Worm (Caenorhabditis elegans) whole organism, young adult: Measurements from ENCODE around the gene F55G7.3.

Source experiments
- B0261.1 ChIP-seq: sonication (generic microtip); optimal IDR thresholded peaks from 2 replicates; lab custom pipeline; 2016; ENCODE audit warnings: mild to moderate bottlenecking, missing genetic modification characterization, moderate library complexity, missing compliant biosample characterization
- F33H1.4 ChIP-seq: fragments of 200-800 bp; sonication (Bioruptor generic); IDR thresholded peaks from 2 replicates; pipeline ENCODE4 v1.3.6; 2022; ENCODE audit warnings: missing genetic modification reagents, missing genetic modification characterization, missing compliant biosample characterization
- F37B4.10 ChIP-seq: fragments of 200-800 bp; sonication (Bioruptor generic); IDR thresholded peaks from 2 replicates; pipeline ENCODE4 v1.3.6; 2022; ENCODE audit warnings: missing genetic modification characterization, missing compliant biosample characterization
- F52B5.7 ChIP-seq: sonication (generic microtip); optimal IDR thresholded peaks from 2 replicates; lab custom pipeline; 2016; ENCODE audit warnings: mild to moderate bottlenecking, missing genetic modification characterization, missing compliant biosample characterization
- Y53G8AR.9 ChIP-seq: fragments of 200-800 bp; sonication (Bioruptor generic); conservative IDR thresholded peaks from 2 replicates; pipeline ENCODE4 v1.3.6; 2022; ENCODE audit warnings: missing genetic modification reagents, missing genetic modification characterization, missing compliant biosample characterization
- akir-1 ChIP-seq: fragments of 200-800 bp; sonication (Bioruptor generic); optimal IDR thresholded peaks from 2 replicates; lab custom pipeline; 2018; ENCODE audit warnings: mild to moderate bottlenecking, missing genetic modification characterization, moderate library complexity, missing compliant biosample characterization
- aptf-2 ChIP-seq: fragments of 200-800 bp; sonication (Bioruptor generic); conservative IDR thresholded peaks from 2 replicates; pipeline ENCODE4 v1.3.6; 2022; ENCODE audit warnings: missing genetic modification reagents, missing genetic modification characterization, missing compliant biosample characterization
- bed-2 ChIP-seq: fragments of 200-800 bp; sonication (Bioruptor generic); IDR thresholded peaks from 2 replicates; pipeline ENCODE4 v1.3.6; 2022; ENCODE audit warnings: missing genetic modification reagents, missing genetic modification characterization, missing compliant biosample characterization
- ccch-3 ChIP-seq: fragments of 200-800 bp; sonication (Bioruptor generic); optimal IDR thresholded peaks from 2 replicates; lab custom pipeline; 2018; ENCODE audit warnings: mild to moderate bottlenecking, missing genetic modification characterization, missing compliant biosample characterization
- chd-7 ChIP-seq: sonication (generic microtip); optimal IDR thresholded peaks from 2 replicates; lab custom pipeline; 2016; ENCODE audit warnings: mild to moderate bottlenecking, missing genetic modification characterization, moderate library complexity, missing compliant biosample characterization
- die-1 ChIP-seq: sonication (generic microtip); optimal IDR thresholded peaks from 2 replicates; lab custom pipeline; 2016; ENCODE audit warnings: missing genotype, mild to moderate bottlenecking, missing genetic modification characterization, missing compliant biosample characterization
- efl-1 ChIP-seq: fragments of 150-350 bp; optimal IDR thresholded peaks from 2 replicates; lab custom pipeline; 2014; ENCODE audit warnings: missing biosample characterization, missing genetic modification reagents, missing genetic modification characterization
- egl-18 ChIP-seq: fragments of 200-800 bp; sonication (Bioruptor generic); IDR thresholded peaks from 2 replicates; pipeline ENCODE4 v1.3.6; 2022; ENCODE audit warnings: missing genetic modification reagents, missing genetic modification characterization, missing compliant biosample characterization
- egl-44 ChIP-seq: fragments of 200-800 bp; sonication (Bioruptor generic); IDR thresholded peaks from 2 replicates; pipeline ENCODE4 v1.3.6; 2022; ENCODE audit warnings: missing genetic modification reagents, missing genetic modification characterization, missing compliant biosample characterization
- gei-17 ChIP-seq: fragments of 200-800 bp; sonication (Bioruptor generic); optimal IDR thresholded peaks from 2 replicates; lab custom pipeline; 2018; ENCODE audit warnings: mild to moderate bottlenecking, missing genetic modification characterization, missing compliant biosample characterization
- lin-40 ChIP-seq: sonication (generic microtip); optimal IDR thresholded peaks from 2 replicates; lab custom pipeline; 2016; ENCODE audit warnings: missing genetic modification characterization, mild to moderate bottlenecking, missing compliant biosample characterization, missing genotype, missing genetic modification reagents
- madf-3 ChIP-seq: fragments of 200-800 bp; sonication (Bioruptor generic); IDR thresholded peaks from 2 replicates; pipeline ENCODE4 v1.3.6; 2022; ENCODE audit warnings: missing genetic modification reagents, missing genetic modification characterization, missing compliant biosample characterization
- madf-6 ChIP-seq: fragments of 200-800 bp; sonication (Bioruptor generic); IDR thresholded peaks from 2 replicates; pipeline ENCODE4 v1.3.6; 2022; ENCODE audit warnings: missing genetic modification reagents, missing genetic modification characterization, missing compliant biosample characterization
- madf-8 ChIP-seq: fragments of 200-800 bp; sonication (Bioruptor generic); conservative IDR thresholded peaks from 2 replicates; pipeline ENCODE4 v1.3.6; 2022; ENCODE audit warnings: missing genetic modification reagents, missing genetic modification characterization, missing compliant biosample characterization
- nfya-2 ChIP-seq: fragments of 200-800 bp; sonication (Bioruptor generic); IDR thresholded peaks from 2 replicates; pipeline ENCODE4 v1.3.6; 2022; ENCODE audit warnings: missing genetic modification reagents, missing genetic modification characterization, missing compliant biosample characterization
- nfyb-1 ChIP-seq: fragments of 200-800 bp; sonication (Bioruptor generic); IDR thresholded peaks from 2 replicates; pipeline ENCODE4 v1.3.6; 2022; ENCODE audit warnings: missing genetic modification reagents, missing genetic modification characterization, missing compliant biosample characterization
- nhr-179 ChIP-seq: sonication (generic microtip); optimal IDR thresholded peaks from 2 replicates; lab custom pipeline; 2016; ENCODE audit warnings: mild to moderate bottlenecking, missing genetic modification characterization, missing compliant biosample characterization
- repo-1 ChIP-seq: sonication (generic microtip); optimal IDR thresholded peaks from 2 replicates; lab custom pipeline; 2017; ENCODE audit warnings: mild to moderate bottlenecking, missing genetic modification characterization, missing compliant biosample characterization
- rpc-1 ChIP-seq, 2 experiments: fragments of 150-350 bp in 1 of 2; sonication (generic microtip) in 1 of 2; optimal IDR thresholded peaks; 2 replicates each; lab custom pipeline; 2014 to 2018; ENCODE audit warnings: missing biosample characterization in 1 of 2, missing genetic modification characterization in 1 of 2, missing genetic modification reagents in 1 of 2, missing genotype in 1 of 2
- sptf-2 ChIP-seq: fragments of 200-800 bp; sonication (Bioruptor generic); optimal IDR thresholded peaks from 2 replicates; lab custom pipeline; 2018; ENCODE audit warnings: mild to moderate bottlenecking, missing genetic modification characterization, missing compliant biosample characterization
- unc-62 ChIP-seq: fragments of 150-350 bp; optimal IDR thresholded peaks from 2 replicates; lab custom pipeline; 2014; ENCODE audit warnings: missing biosample characterization, missing genetic modification reagents, missing genetic modification characterization
- xnd-1 ChIP-seq: sonication (generic microtip); optimal IDR thresholded peaks from 2 replicates; lab custom pipeline; 2016; ENCODE audit warnings: missing genotype, missing genetic modification reagents, missing genetic modification characterization, missing compliant biosample characterization
- zim-3 ChIP-seq: sonication (generic microtip); optimal IDR thresholded peaks from 2 replicates; lab custom pipeline; 2017; ENCODE audit warnings: mild to moderate bottlenecking, missing genetic modification characterization, moderate library complexity, missing compliant biosample characterization
- ztf-22 ChIP-seq: fragments of 200-800 bp; sonication (Bioruptor generic); optimal IDR thresholded peaks from 2 replicates; lab custom pipeline; 2018; ENCODE audit warnings: mild to moderate bottlenecking, missing genetic modification characterization, moderate library complexity, missing compliant biosample characterization
- ztf-26 ChIP-seq: sonication (generic microtip); optimal IDR thresholded peaks from 2 replicates; lab custom pipeline; 2017; ENCODE audit warnings: missing genetic modification characterization, missing compliant biosample characterization
- ztf-3 ChIP-seq: fragments of 200-800 bp; sonication (Bioruptor generic); optimal IDR thresholded peaks from 2 replicates; lab custom pipeline; 2018; ENCODE audit warnings: mild to moderate bottlenecking, missing genetic modification characterization, missing compliant biosample characterization
- ztf-6 ChIP-seq: fragments of 200-800 bp; sonication (Bioruptor generic); IDR thresholded peaks from 2 replicates; pipeline ENCODE4 v1.3.6; 2022; ENCODE audit warnings: missing genetic modification reagents, missing genetic modification characterization, missing compliant biosample characterization

F55G7.3 gene

ce11 chrX:11941951-11942350, at the start of gene F55G7.3:
Gene F55G7.3 (minus strand): TSS chrX:11942051.
- TF ChIP-seq Y53G8AR.9 (GFP tag; lab: Robert Waterston, UW): no peak
- TF ChIP-seq die-1: no peak
- TF ChIP-seq ztf-3 (GFP tag; lab: Kevin White, UChicago): no peak
- no peak for TF ChIP-seq ztf-6 (GFP tag; lab: Robert Waterston, UW)
- TF ChIP-seq nfya-2 (GFP tag; lab: Robert Waterston, UW): no peak
- TF ChIP-seq F52B5.7 (tag; lab: Kevin White, UChicago): no peak
- no peak for TF ChIP-seq aptf-2 (GFP tag; lab: Robert Waterston, UW)
- no peak for TF ChIP-seq bed-2 (GFP tag; lab: Robert Waterston, UW)
- TF ChIP-seq zim-3 (tag; lab: Kevin White, UChicago): no peak
- no peak for TF ChIP-seq rpc-1 (optimal IDR thresholded peaks at IDR 0.05; lab: Kevin White, UChicago)
- no peak for TF ChIP-seq rpc-1 (tag; optimal IDR thresholded peaks at IDR 0.05; lab: Kevin White, UChicago)
- TF ChIP-seq ccch-3 (GFP tag; lab: Kevin White, UChicago): no peak
- TF ChIP-seq egl-18 (GFP tag; lab: Robert Waterston, UW): no peak
- no peak for TF ChIP-seq akir-1 (GFP tag; lab: Kevin White, UChicago)

- TF ChIP-seq madf-8 (GFP tag; lab: Robert Waterston, UW): 0 out of 2 replicates have a peak, but pooled peaks have one; percentile 31
- no peak for TF ChIP-seq ztf-22 (GFP tag; lab: Kevin White, UChicago)
- peak; percentile 76 for TF ChIP-seq aptf-2 (GFP tag; lab: Robert Waterston, UW)
- peak; percentile 79 for TF ChIP-seq madf-6 (GFP tag; lab: Robert Waterston, UW)
- peak; percentile 89 for TF ChIP-seq efl-1 (GFP tag; lab: Kevin White, UChicago)
- TF ChIP-seq madf-3 (GFP tag; lab: Robert Waterston, UW): 0 out of 2 replicates have a peak, but pooled peaks have one; percentile 44
Measured at ce11 chrX:11987900-11988364, 46.1 kb upstream of the F55G7.3 start, which contains the start of gene C49F5.6. Gene C49F5.6 (plus strand): TSS chrX:11988314.

ce11 chrX:11985887-11986286, 44.0 kb upstream of the F55G7.3 start, which contains the start of gene C49F5.5:
Gene C49F5.5 (plus strand): TSS chrX:11986187.
- TF ChIP-seq ztf-26 (no peak), F33H1.4 (GFP tag; lab: Robert Waterston, UW) (no peak), egl-44 (no peak), xnd-1 (no peak), gei-17 (GFP tag; lab: Kevin White, UChicago) (no peak), B0261.1 (tag; lab: Kevin White, UChicago) (no peak), chd-7 (tag; lab: Kevin White, UChicago) (no peak), F37B4.10 (GFP tag; lab: Robert Waterston, UW) (no peak), unc-62 (GFP tag; lab: Kevin White, UChicago) (no peak), lin-40 (tag; lab: Kevin White, UChicago) (no peak), nhr-179 (tag; lab: Kevin White, UChicago) (no peak), aptf-2 (GFP tag; lab: Robert Waterston, UW) (no peak)

- TF ChIP-seq repo-1 (tag; lab: Kevin White, UChicago): no peak
- TF ChIP-seq nfyb-1: no peak
- no peak for TF ChIP-seq ztf-6 (GFP tag; lab: Robert Waterston, UW)
- TF ChIP-seq sptf-2: no peak
- TF ChIP-seq aptf-2 (GFP tag; lab: Robert Waterston, UW): peak; percentile 97
Measured at ce11 chrX:11983576-11984061, 41.8 kb upstream of the F55G7.3 start, which contains the start of gene C49F5.3. Gene C49F5.3 (minus strand): TSS chrX:11983626.
